Worm (Caenorhabditis elegans): ENCODE results near the gene nhr-43.
A peak's percentile ranks its signal among the peaks of the same experiment; 100 is the strongest.

nhr-43 gene

DNA sequence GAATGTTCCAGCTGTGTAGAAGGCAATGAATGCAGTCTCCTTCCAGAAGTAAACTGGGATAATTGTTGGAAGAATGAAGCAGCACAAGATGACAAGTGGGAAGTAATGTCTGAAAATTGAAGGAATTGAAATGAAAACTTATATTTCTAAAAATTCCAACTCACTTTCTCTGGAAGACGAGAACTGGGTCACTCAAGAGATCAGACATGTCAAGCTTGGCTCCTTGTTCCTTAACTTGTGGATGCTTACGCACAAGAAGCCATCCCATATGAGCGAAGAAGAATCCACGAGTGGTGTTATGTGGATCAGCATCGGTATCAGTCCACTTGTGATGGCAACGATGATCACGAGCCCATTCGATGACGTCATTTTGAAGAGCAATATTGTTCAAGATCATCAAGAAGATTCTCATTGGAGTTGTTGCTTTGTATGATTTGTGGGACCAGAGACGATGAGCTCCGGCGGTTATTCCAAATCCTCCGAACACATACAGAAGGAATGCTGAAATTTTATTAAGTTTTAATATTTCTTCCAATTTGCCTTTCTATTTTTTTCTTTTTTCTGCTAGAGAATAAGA lies 15.0 kb downstream of the nhr-43 start:
- TF ChIP-seq snpc-4 (tag; optimal IDR thresholded peaks at IDR 0.05) (no peak), lsy-2 (tag; optimal IDR thresholded peaks at IDR 0.05) (no peak), unc-55 (GFP tag; optimal IDR thresholded peaks at IDR 0.05) (no peak), mab-5 (tag; optimal IDR thresholded peaks at IDR 0.05) (no peak), lin-39 (tag; optimal IDR thresholded peaks at IDR 0.05) (no peak), nhr-25 (tag; optimal IDR thresholded peaks at IDR 0.05) (no peak), nhr-6 (tag; optimal IDR thresholded peaks at IDR 0.05) (no peak), nhr-11 (tag; optimal IDR thresholded peaks at IDR 0.05) (no peak), skn-1 (tag; optimal IDR thresholded peaks at IDR 0.05) (no peak)

DNA sequence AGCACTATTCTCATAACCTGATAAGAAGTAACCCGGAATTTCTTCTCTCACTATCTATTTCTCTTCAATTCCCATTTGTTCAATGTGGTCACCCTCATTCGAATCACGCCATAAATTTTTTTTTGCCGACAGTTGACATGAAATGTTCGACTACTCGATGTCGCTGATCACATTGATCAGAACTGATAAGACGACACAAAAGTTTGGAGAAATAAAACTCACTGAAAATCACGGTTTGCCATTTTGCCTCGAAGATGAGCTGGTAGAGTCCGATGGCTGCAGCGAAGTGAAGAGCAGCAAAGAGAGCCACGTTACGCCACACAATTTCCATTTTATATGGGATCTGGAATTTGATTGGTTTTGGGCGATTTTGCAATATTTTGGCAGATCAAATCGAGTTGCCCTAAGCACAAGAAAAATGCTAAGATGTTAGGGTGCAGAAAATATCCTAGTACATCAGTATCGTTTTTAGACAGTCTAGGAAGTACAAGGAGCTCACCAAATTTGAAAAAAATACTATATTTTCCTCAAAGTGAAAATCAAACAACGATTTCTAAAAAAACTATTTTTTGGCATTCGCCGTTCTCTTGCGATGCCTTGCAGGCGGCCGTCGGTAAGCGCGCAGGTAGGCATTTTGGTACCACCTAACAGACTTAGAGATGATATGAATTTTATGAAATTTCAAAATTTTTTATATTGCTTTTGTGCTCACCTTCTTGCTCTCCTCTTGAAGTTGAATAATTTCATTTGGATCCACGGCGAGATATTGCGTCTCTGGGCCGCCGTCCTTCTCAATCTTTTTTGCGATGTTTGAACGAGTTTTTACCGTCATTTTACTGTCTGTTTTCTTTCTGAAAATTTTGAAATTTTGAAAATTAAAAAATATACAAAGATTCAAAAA lies 15.7 kb downstream of the nhr-43 start, which contains the start of gene fat-6:
TSS of gene fat-6 (minus strand) at position 851 of the 901 bp plus-strand sequence.
- TF ChIP-seq F13H6.1 (tag; optimal IDR thresholded peaks at IDR 0.05) (peak; percentile 17), lin-39 (tag; optimal IDR thresholded peaks at IDR 0.05) (no peak), egl-27 (tag; optimal IDR thresholded peaks at IDR 0.05) (no peak), dmd-4 (tag; optimal IDR thresholded peaks at IDR 0.05) (no peak), zag-1 (tag; optimal IDR thresholded peaks at IDR 0.05) (no peak), unc-39 (tag; optimal IDR thresholded peaks at IDR 0.05) (no peak), ceh-16 (tag; optimal IDR thresholded peaks at IDR 0.05) (no peak), nhr-23 (tag; optimal IDR thresholded peaks at IDR 0.05) (no peak), lin-13 (GFP tag; optimal IDR thresholded peaks at IDR 0.05) (no peak), snpc-4 (tag; optimal IDR thresholded peaks at IDR 0.05) (no peak), C34F6.9 (tag; optimal IDR thresholded peaks at IDR 0.05) (no peak), ztf-4 (tag; optimal IDR thresholded peaks at IDR 0.05) (no peak), elt-3 (tag; optimal IDR thresholded peaks at IDR 0.05) (no peak), ztf-11 (tag; optimal IDR thresholded peaks at IDR 0.05) (no peak), nhr-6 (tag; optimal IDR thresholded peaks at IDR 0.05) (no peak), ZK546.5 (tag; optimal IDR thresholded peaks at IDR 0.05) (no peak), lsy-2 (tag; optimal IDR thresholded peaks at IDR 0.05) (peak in 1 of 2 experiments; percentile 14), nhr-11 (tag; optimal IDR thresholded peaks at IDR 0.05) (no peak), Y55F3AM.14 (GFP tag; optimal IDR thresholded peaks at IDR 0.05) (no peak), nhr-21 (tag; optimal IDR thresholded peaks at IDR 0.05) (peak; percentile 53), R02D3.7 (tag; optimal IDR thresholded peaks at IDR 0.05) (no peak), skn-1 (tag; optimal IDR thresholded peaks at IDR 0.05) (no peak), fos-1 (tag; optimal IDR thresholded peaks at IDR 0.05) (peak; percentile 65), mab-5 (tag; optimal IDR thresholded peaks at IDR 0.05) (no peak), alr-1 (tag; optimal IDR thresholded peaks at IDR 0.05) (no peak), aly-2 (tag; optimal IDR thresholded peaks at IDR 0.05) (no peak), nhr-237 (tag; optimal IDR thresholded peaks at IDR 0.05) (no peak), nhr-129 (tag; optimal IDR thresholded peaks at IDR 0.05) (no peak), sma-3 (GFP tag; optimal IDR thresholded peaks at IDR 0.05) (peak; percentile 36), ceh-82 (tag; optimal IDR thresholded peaks at IDR 0.05) (no peak), elt-1 (tag; optimal IDR thresholded peaks at IDR 0.05) (no peak), nhr-12 (tag; optimal IDR thresholded peaks at IDR 0.05) (no peak), gmeb-1 (tag; optimal IDR thresholded peaks at IDR 0.05) (peak; percentile 24), peb-1 (tag; optimal IDR thresholded peaks at IDR 0.05) (no peak), unc-55 (GFP tag; optimal IDR thresholded peaks at IDR 0.05) (no peak), sem-4 (tag; optimal IDR thresholded peaks at IDR 0.05) (no peak), mbf-1 (tag; optimal IDR thresholded peaks at IDR 0.05) (no peak), ztf-1 (GFP tag; conservative IDR thresholded peaks at IDR 0.05) (no peak), nhr-10 (tag; optimal IDR thresholded peaks at IDR 0.05) (no peak), ama-1 (optimal IDR thresholded peaks at IDR 0.05) (no peak), crh-2 (tag; optimal IDR thresholded peaks at IDR 0.05) (peak; percentile 45), sma-9 (GFP tag; optimal IDR thresholded peaks at IDR 0.05) (peak; percentile 72), sma-9 (tag; optimal IDR thresholded peaks at IDR 0.05) (no peak), mdl-1 (tag; optimal IDR thresholded peaks at IDR 0.05) (no peak), lin-11 (tag; optimal IDR thresholded peaks at IDR 0.05) (no peak), unc-62 (GFP tag; optimal IDR thresholded peaks at IDR 0.05) (no peak), nhr-25 (tag; optimal IDR thresholded peaks at IDR 0.05) (peak; percentile 3), blmp-1 (tag; optimal IDR thresholded peaks at IDR 0.05; ENCODE audit: insufficient read depth) (no peak), nhr-77 (tag; optimal IDR thresholded peaks at IDR 0.05) (no peak)
